Worm (Caenorhabditis elegans): ENCODE results near the gene Y26E6A.2.

ce11 chrX:13958451-13958850 lies 44.3 kb upstream of the Y26E6A.2 start:
- TF ChIP-seq nhr-11 (tag; optimal IDR thresholded peaks at IDR 0.05) (no peak), fkh-10 (GFP tag; optimal IDR thresholded peaks at IDR 0.05) (no peak), hmg-1.1 (GFP tag; IDR thresholded peaks at IDR 0.05) (no peak), cey-2 (tag; optimal IDR thresholded peaks at IDR 0.05; ENCODE audit: borderline replicate concordance, insufficient read depth) (no peak), snpc-4 (tag; optimal IDR thresholded peaks at IDR 0.05) (no peak), unc-130 (GFP tag; optimal IDR thresholded peaks at IDR 0.05) (no peak), rbr-2 (tag; optimal IDR thresholded peaks at IDR 0.05) (no peak), fos-1 (tag; optimal IDR thresholded peaks at IDR 0.05) (no peak), mxl-2 (GFP tag; conservative IDR thresholded peaks at IDR 0.05) (no peak), nhr-237 (tag; optimal IDR thresholded peaks at IDR 0.05) (no peak), lin-39 (tag; optimal IDR thresholded peaks at IDR 0.05) (no peak), pha-4 (GFP tag; IDR thresholded peaks at IDR 0.05) (no peak), pha-4 (tag; optimal IDR thresholded peaks at IDR 0.05) (no peak)
